Fruit fly (Drosophila melanogaster) whole organism, prepupa: ENCODE data around the gene Zcchc7.

ENCODE experiments used
- CG10631 ChIP-seq: fragments of 200-800 bp; sonication (Bioruptor generic); optimal IDR thresholded peaks from 2 replicates; lab custom pipeline; 2016; ENCODE audit warnings: missing biosample characterization, missing genetic modification characterization
- CG10669 ChIP-seq: fragments of 200-800 bp; sonication (Bioruptor generic); optimal IDR thresholded peaks from 3 replicates; lab custom pipeline; 2018; ENCODE audit warnings: missing biosample characterization, mild to moderate bottlenecking, missing genetic modification characterization, moderate library complexity
- CG11294 ChIP-seq: fragments of 200-800 bp; sonication (Bioruptor generic); IDR thresholded peaks from 2 replicates; pipeline ENCODE4 v1.3.6; 2022; ENCODE audit warnings: missing biosample characterization, missing genetic modification characterization
- CG11762 ChIP-seq: fragments of 200-800 bp; sonication (Bioruptor generic); optimal IDR thresholded peaks from 3 replicates; lab custom pipeline; 2016; ENCODE audit warnings: missing biosample characterization, missing genetic modification characterization; ENCODE audit not compliant: insufficient read depth
- CG1621 ChIP-seq: fragments of 200-800 bp; sonication (Bioruptor generic); optimal IDR thresholded peaks from 3 replicates; lab custom pipeline; 2018; ENCODE audit warnings: missing biosample characterization, mild to moderate bottlenecking, missing genetic modification characterization
- CG16779 ChIP-seq: fragments of 200-800 bp; sonication (Bioruptor generic); optimal IDR thresholded peaks from 3 replicates; lab custom pipeline; 2017; ENCODE audit warnings: missing biosample characterization, mild to moderate bottlenecking, missing genetic modification characterization
- CG31627 ChIP-seq: fragments of 200-800 bp; sonication (Bioruptor generic); optimal IDR thresholded peaks from 3 replicates; lab custom pipeline; 2016; ENCODE audit warnings: missing biosample characterization, missing genetic modification characterization
- CG4318 ChIP-seq: fragments of 200-800 bp; sonication (Bioruptor generic); optimal IDR thresholded peaks from 3 replicates; lab custom pipeline; 2017; ENCODE audit warnings: missing biosample characterization, mild to moderate bottlenecking, missing genetic modification characterization
- CG6163 ChIP-seq: fragments of 200-800 bp; sonication (Bioruptor generic); IDR thresholded peaks from 3 replicates; pipeline ENCODE4 v1.3.6; 2022; ENCODE audit warnings: missing biosample characterization, missing genetic modification characterization
- CG6808 ChIP-seq: fragments of 200-800 bp; sonication (Bioruptor generic); optimal IDR thresholded peaks from 3 replicates; lab custom pipeline; 2017; ENCODE audit warnings: missing biosample characterization, missing genetic modification characterization, mild to moderate bottlenecking, moderate library complexity, missing genetic modification reagents
- CG6854 ChIP-seq: fragments of 200-800 bp; sonication (Bioruptor generic); optimal IDR thresholded peaks from 2 replicates; lab custom pipeline; 2017; ENCODE audit warnings: missing biosample characterization, mild to moderate bottlenecking, missing genetic modification characterization
- CG8119 ChIP-seq: fragments of 200-800 bp; sonication (Bioruptor generic); IDR thresholded peaks from 3 replicates; pipeline ENCODE4 v1.3.6; 2022; ENCODE audit warnings: missing biosample characterization, missing genetic modification characterization
- CG8319 ChIP-seq: fragments of 200-800 bp; sonication (Bioruptor generic); optimal IDR thresholded peaks from 3 replicates; lab custom pipeline; 2016; ENCODE audit warnings: missing biosample characterization, missing genetic modification characterization
- CG9139 ChIP-seq: fragments of 200-800 bp; sonication (Bioruptor generic); optimal IDR thresholded peaks from 3 replicates; lab custom pipeline; 2017; ENCODE audit warnings: missing biosample characterization, mild to moderate bottlenecking, missing genetic modification characterization
- Eip75B ChIP-seq: fragments of 200-800 bp; sonication (Bioruptor generic); optimal IDR thresholded peaks from 3 replicates; lab custom pipeline; 2016; ENCODE audit warnings: missing biosample characterization, missing genetic modification characterization
- Eip78C ChIP-seq: fragments of 200-800 bp; sonication (Bioruptor generic); peaks from one replicate; lab custom pipeline; 2016; ENCODE audit warnings: missing biosample characterization, missing genetic modification characterization
- Eip93F ChIP-seq: fragments of 200-800 bp; sonication (Bioruptor generic); optimal IDR thresholded peaks from 2 replicates; lab custom pipeline; 2016; ENCODE audit warnings: missing biosample characterization, mild to moderate bottlenecking, missing genetic modification characterization
- Ets21C ChIP-seq: fragments of 200-800 bp; sonication (Bioruptor generic); optimal IDR thresholded peaks from 3 replicates; lab custom pipeline; 2016; ENCODE audit warnings: missing biosample characterization, missing genetic modification characterization
- Ets96B ChIP-seq: fragments of 200-800 bp; optimal IDR thresholded peaks from 2 replicates; lab custom pipeline; 2019; ENCODE audit warnings: missing biosample characterization, mild to moderate bottlenecking, missing genetic modification characterization, moderate library complexity
- Gug ChIP-seq: fragments of 200-800 bp; sonication (Bioruptor generic); IDR thresholded peaks from 2 replicates; pipeline ENCODE4 v1.3.6; 2022; ENCODE audit warnings: missing biosample characterization, missing genetic modification characterization
- Hr38 ChIP-seq: sonication (Bioruptor generic); optimal IDR thresholded peaks from 2 replicates; lab custom pipeline; 2016; ENCODE audit warnings: missing biosample characterization, missing genetic modification characterization
- Hr39 ChIP-seq: fragments of 200-800 bp; sonication (Bioruptor generic); optimal IDR thresholded peaks from 2 replicates; lab custom pipeline; 2016; ENCODE audit warnings: missing biosample characterization, missing genetic modification characterization
- Hr4 ChIP-seq: fragments of 200-800 bp; sonication (Bioruptor generic); optimal IDR thresholded peaks from 3 replicates; lab custom pipeline; 2016; ENCODE audit warnings: missing biosample characterization, missing genetic modification characterization
- Lpt ChIP-seq: fragments of 200-800 bp; sonication (Bioruptor generic); optimal IDR thresholded peaks from 3 replicates; lab custom pipeline; 2016; ENCODE audit warnings: missing biosample characterization, missing genetic modification characterization
- Met ChIP-seq: fragments of 200-800 bp; sonication (Bioruptor generic); optimal IDR thresholded peaks from 3 replicates; lab custom pipeline; 2016; ENCODE audit warnings: missing biosample characterization, missing genetic modification characterization
- OdsH ChIP-seq: fragments of 200-800 bp; sonication (Bioruptor generic); optimal IDR thresholded peaks from 3 replicates; lab custom pipeline; 2016; ENCODE audit warnings: missing biosample characterization, missing genetic modification characterization
- Smox ChIP-seq: fragments of 200-800 bp; sonication (Bioruptor generic); optimal IDR thresholded peaks from 3 replicates; lab custom pipeline; 2016; ENCODE audit warnings: missing biosample characterization, missing genetic modification characterization
- Sox102F ChIP-seq: fragments of 200-800 bp; sonication (Bioruptor generic); optimal IDR thresholded peaks from 2 replicates; lab custom pipeline; 2016; ENCODE audit warnings: missing biosample characterization, mild to moderate bottlenecking, missing genetic modification characterization
- Sox14 ChIP-seq: fragments of 200-800 bp; sonication (Bioruptor generic); optimal IDR thresholded peaks from 3 replicates; lab custom pipeline; 2016; ENCODE audit warnings: missing biosample characterization, missing genetic modification characterization
- Sox15 ChIP-seq: fragments of 200-800 bp; sonication (Bioruptor generic); optimal IDR thresholded peaks from 3 replicates; lab custom pipeline; 2016; ENCODE audit warnings: missing biosample characterization, missing genetic modification characterization
- acj6 ChIP-seq: fragments of 200-800 bp; sonication (Bioruptor generic); optimal IDR thresholded peaks from 3 replicates; lab custom pipeline; 2016; ENCODE audit warnings: missing biosample characterization, missing genetic modification characterization
- cyc ChIP-seq: fragments of 200-800 bp; sonication (Bioruptor generic); optimal IDR thresholded peaks from 3 replicates; lab custom pipeline; 2016; ENCODE audit warnings: missing biosample characterization, missing genetic modification characterization
- dac ChIP-seq: fragments of 200-800 bp; sonication (Bioruptor generic); optimal IDR thresholded peaks from 2 replicates; lab custom pipeline; 2017; ENCODE audit warnings: missing biosample characterization, mild to moderate bottlenecking, missing genetic modification characterization
- dsx ChIP-seq: fragments of 200-800 bp; optimal IDR thresholded peaks from 3 replicates; lab custom pipeline; 2019; ENCODE audit warnings: missing biosample characterization, mild to moderate bottlenecking, missing genetic modification characterization, moderate library complexity; ENCODE audit not compliant: poor library complexity, severe bottlenecking
- eg ChIP-seq: fragments of 200-800 bp; sonication (Bioruptor generic); IDR thresholded peaks from 3 replicates; pipeline ENCODE4 v1.3.6; 2022; ENCODE audit warnings: missing biosample characterization, missing genetic modification characterization
- esn ChIP-seq: fragments of 200-800 bp; sonication (Bioruptor generic); optimal IDR thresholded peaks from 2 replicates; lab custom pipeline; 2016; ENCODE audit warnings: missing biosample characterization, mild to moderate bottlenecking, missing genetic modification characterization, moderate library complexity
- fkh ChIP-seq: fragments of 200-800 bp; sonication (Bioruptor generic); optimal IDR thresholded peaks from 3 replicates; lab custom pipeline; 2017; ENCODE audit warnings: missing biosample characterization, mild to moderate bottlenecking, missing genetic modification characterization, moderate library complexity
- lz ChIP-seq: fragments of 200-800 bp; sonication (Bioruptor generic); optimal IDR thresholded peaks from 3 replicates; lab custom pipeline; 2016; ENCODE audit warnings: missing biosample characterization, missing genetic modification characterization
- net ChIP-seq: fragments of 200-800 bp; sonication (Bioruptor generic); optimal IDR thresholded peaks from 3 replicates; lab custom pipeline; 2016; ENCODE audit warnings: missing biosample characterization, missing genetic modification characterization
- pdm3 ChIP-seq: fragments of 200-800 bp; sonication (Bioruptor generic); optimal IDR thresholded peaks from 3 replicates; lab custom pipeline; 2016; ENCODE audit warnings: missing biosample characterization, missing genetic modification characterization
- salr ChIP-seq, 2 experiments: fragments of 200-800 bp; sonication (Bioruptor generic); optimal IDR thresholded peaks; 3 replicates each; lab custom pipeline; 2016 to 2018; ENCODE audit warnings: missing biosample characterization in 2 of 2, missing genetic modification characterization in 2 of 2, mild to moderate bottlenecking in 1 of 2
- spab ChIP-seq: fragments of 200-800 bp; sonication (Bioruptor generic); optimal IDR thresholded peaks from 2 replicates; lab custom pipeline; 2017; ENCODE audit warnings: missing biosample characterization, mild to moderate bottlenecking, missing genetic modification characterization, missing genetic modification reagents
- svp ChIP-seq: fragments of 200-800 bp; sonication (Bioruptor generic); peaks from one replicate; lab custom pipeline; 2016; ENCODE audit warnings: missing biosample characterization, missing genetic modification characterization
- topi ChIP-seq: fragments of 200-800 bp; sonication (Bioruptor generic); optimal IDR thresholded peaks from 3 replicates; lab custom pipeline; 2016; ENCODE audit warnings: missing biosample characterization, missing genetic modification characterization
- vri ChIP-seq: fragments of 200-800 bp; sonication (Bioruptor generic); optimal IDR thresholded peaks from 3 replicates; lab custom pipeline; 2016; ENCODE audit warnings: missing biosample characterization, mild to moderate bottlenecking, missing genetic modification characterization

The Zcchc7 gene

dm6 chr3L:16810512-16810911, 34.7 kb upstream of the Zcchc7 start:
- TF ChIP-seq lz (GFP tag; lab: Kevin White, UChicago): no peak
- no peak for TF ChIP-seq CG8119 (GFP tag; lab: Robert Waterston, UW)
- no peak for TF ChIP-seq cyc (GFP tag; lab: Kevin White, UChicago)
- TF ChIP-seq net: no peak
- TF ChIP-seq CG11294 (GFP tag; lab: Robert Waterston, UW): no peak
- no peak for TF ChIP-seq Eip93F
- TF ChIP-seq svp (GFP tag; lab: Kevin White, UChicago): no peak
- TF ChIP-seq dsx: no peak
- no peak for TF ChIP-seq CG1621 (tag; lab: Kevin White, UChicago)
- no peak for TF ChIP-seq Ets96B (tag; lab: Kevin White, UChicago)
- TF ChIP-seq Hr38 (GFP tag; lab: Kevin White, UChicago): no peak
- no peak for TF ChIP-seq Sox102F (GFP tag; lab: Kevin White, UChicago)
- TF ChIP-seq fkh: no peak
- TF ChIP-seq CG9139 (GFP tag; lab: Kevin White, UChicago): no peak
- no peak for TF ChIP-seq eg (GFP tag; lab: Robert Waterston, UW)
- no peak for TF ChIP-seq CG6854 (GFP tag; lab: Kevin White, UChicago)
- no peak for TF ChIP-seq topi (GFP tag; lab: Kevin White, UChicago)
- no peak for TF ChIP-seq dac (GFP tag; lab: Kevin White, UChicago)
- TF ChIP-seq Lpt (GFP tag; lab: Kevin White, UChicago): no peak
- TF ChIP-seq spab (GFP tag; lab: Kevin White, UChicago): no peak

- no peak for TF ChIP-seq CG10631 (GFP tag; lab: Kevin White, UChicago)
- TF ChIP-seq cyc (GFP tag; lab: Kevin White, UChicago): peak; percentile 19
- TF ChIP-seq acj6 (GFP tag; lab: Kevin White, UChicago): no peak
- no peak for TF ChIP-seq Hr4 (GFP tag; lab: Kevin White, UChicago)
- peak; percentile 25 for TF ChIP-seq Eip78C (GFP tag; lab: Kevin White, UChicago)
- peak; percentile 11 for TF ChIP-seq lz (GFP tag; lab: Kevin White, UChicago)
- 0 out of 2 replicates have a peak, but pooled peaks have one; percentile 18 for TF ChIP-seq Gug
- TF ChIP-seq CG6163 (GFP tag; lab: Robert Waterston, UW): no peak
- TF ChIP-seq net: no peak
- no peak for TF ChIP-seq Sox102F (GFP tag; lab: Kevin White, UChicago)
- peak; percentile 28 for TF ChIP-seq vri (GFP tag; lab: Kevin White, UChicago)
- TF ChIP-seq CG10669: no peak
- TF ChIP-seq Smox: no peak
- no peak for TF ChIP-seq Ets96B (tag; lab: Kevin White, UChicago)
- TF ChIP-seq OdsH (GFP tag; lab: Kevin White, UChicago): no peak
- no peak for TF ChIP-seq Eip75B (GFP tag; lab: Kevin White, UChicago)
Observed at dm6 chr3L:16811908-16812307, 33.3 kb upstream of the Zcchc7 start.

- no peak for TF ChIP-seq Sox15 (GFP tag; lab: Kevin White, UChicago)
- TF ChIP-seq acj6 (GFP tag; lab: Kevin White, UChicago): no peak
- no peak for TF ChIP-seq esn (GFP tag; lab: Kevin White, UChicago)
- TF ChIP-seq CG1621 (tag; lab: Kevin White, UChicago): no peak
- TF ChIP-seq CG10631 (GFP tag; lab: Kevin White, UChicago): no peak
- no peak for TF ChIP-seq Met (GFP tag; lab: Kevin White, UChicago)
Observed at dm6 chr3L:16813984-16814383, 31.2 kb upstream of the Zcchc7 start.

- TF ChIP-seq Hr38 (GFP tag; lab: Kevin White, UChicago) (no peak), CG9139 (GFP tag; lab: Kevin White, UChicago) (peak; percentile 95), Hr39 (GFP tag; lab: Kevin White, UChicago) (peak; percentile 86), Hr4 (GFP tag; lab: Kevin White, UChicago) (peak; percentile 46), CG4318 (GFP tag; lab: Kevin White, UChicago) (peak; percentile 32), CG11762 (GFP tag; lab: Kevin White, UChicago) (peak; percentile 81), Smox (peak; percentile 89), salr (GFP tag; optimal IDR thresholded peaks at IDR 0.05; lab: Kevin White, UChicago) (peak; percentile 77 to 94), Lpt (GFP tag; lab: Kevin White, UChicago) (peak; percentile 80), Ets96B (tag; lab: Kevin White, UChicago) (peak; percentile 96), OdsH (GFP tag; lab: Kevin White, UChicago) (peak; percentile 90), CG16779 (tag; lab: Kevin White, UChicago) (peak; percentile 68), CG8319 (GFP tag; lab: Kevin White, UChicago) (peak; percentile 85), CG31627 (GFP tag; lab: Kevin White, UChicago) (peak; percentile 91), Eip78C (GFP tag; lab: Kevin White, UChicago) (peak; percentile 99), CG6854 (GFP tag; lab: Kevin White, UChicago) (peak; percentile 86), pdm3 (GFP tag; lab: Kevin White, UChicago) (peak; percentile 92), Eip75B (GFP tag; lab: Kevin White, UChicago) (peak; percentile 94), Sox15 (GFP tag; lab: Kevin White, UChicago) (peak; percentile 75), Ets21C (GFP tag; lab: Kevin White, UChicago) (peak; percentile 80), Sox14 (GFP tag; lab: Kevin White, UChicago) (peak; percentile 93), CG1621 (tag; lab: Kevin White, UChicago) (peak; percentile 95), CG6808 (GFP tag; lab: Kevin White, UChicago) (peak; percentile 96)
Observed at dm6 chr3L:16818063-16818462, 27.1 kb upstream of the Zcchc7 start.
